Fruit fly (Drosophila melanogaster): ENCODE results near the gene uif.

DNA sequence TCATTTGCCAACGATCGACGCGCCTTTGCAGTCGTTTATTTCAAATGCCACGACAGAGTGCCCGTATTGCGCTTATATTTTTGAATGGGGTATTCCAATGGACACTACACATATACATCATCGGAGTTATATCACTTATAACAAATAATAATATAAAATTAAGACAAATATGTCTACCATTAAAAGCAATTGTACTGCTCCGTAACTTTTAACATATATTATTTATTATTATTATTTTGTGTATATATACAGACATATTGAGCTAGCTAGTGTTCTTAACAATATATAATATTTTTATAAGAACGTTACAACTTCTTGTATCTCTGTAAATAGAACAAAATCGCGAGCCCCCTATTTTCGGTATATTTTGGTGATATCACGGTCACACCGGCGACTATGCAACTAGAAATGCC, 46.1 kb downstream of the uif start, which contains the start of the genes sip2 and Coprox:
- no peak for TF ChIP-seq Pif1A (GFP tag; optimal IDR thresholded peaks at IDR 0.05)
- TF ChIP-seq D1 (tag; optimal IDR thresholded peaks at IDR 0.05): no peak
- no peak for TF ChIP-seq rn (GFP tag; IDR thresholded peaks at IDR 0.05)
- TF ChIP-seq CG32121 (GFP tag; IDR thresholded peaks at IDR 0.05): no peak; the same call in 1 of the 2 replicates
- TF ChIP-seq CG10348 (GFP tag; IDR thresholded peaks at IDR 0.05): no peak
- TF ChIP-seq CG15710 (tag; optimal IDR thresholded peaks at IDR 0.05): peak; percentile 66
- TF ChIP-seq CG14655 (GFP tag; optimal IDR thresholded peaks at IDR 0.05): no peak
- TF ChIP-seq CG17806 (tag; optimal IDR thresholded peaks at IDR 0.05): peak; percentile 63

All from whole organism, pupa.